Worm (Caenorhabditis elegans): ENCODE data around the gene flr-4.
A peak's percentile ranks its signal among the peaks of the same experiment; 100 is the strongest.

The flr-4 gene

ce11 chrX:15089123-15089522 is at the start of gene flr-4:
flr-4 (plus strand) TSS chrX:15089397.
- TF ChIP-seq bed-3 (GFP tag; optimal IDR thresholded peaks at IDR 0.05) (no peak), ces-1 (GFP tag; optimal IDR thresholded peaks at IDR 0.05) (no peak), flh-1 (GFP tag; optimal IDR thresholded peaks at IDR 0.05) (no peak), mls-2 (tag; optimal IDR thresholded peaks at IDR 0.05) (no peak), elt-3 (tag; optimal IDR thresholded peaks at IDR 0.05) (no peak), pha-4 (tag; optimal IDR thresholded peaks at IDR 0.05) (no peak), unc-120 (tag; optimal IDR thresholded peaks at IDR 0.05; ENCODE audit: poor library complexity, severe bottlenecking) (no peak), elt-1 (tag; optimal IDR thresholded peaks at IDR 0.05; ENCODE audit: borderline replicate concordance, insufficient read depth) (no peak), M03D4.4 (tag; optimal IDR thresholded peaks at IDR 0.05) (no peak), tbx-8 (GFP tag; optimal IDR thresholded peaks at IDR 0.05) (no peak), lin-13 (tag; optimal IDR thresholded peaks at IDR 0.05) (no peak), ceh-43 (GFP tag; optimal IDR thresholded peaks at IDR 0.05) (no peak), mab-5 (tag; optimal IDR thresholded peaks at IDR 0.05) (no peak), lsy-2 (tag; optimal IDR thresholded peaks at IDR 0.05) (no peak), mep-1 (tag; optimal IDR thresholded peaks at IDR 0.05) (no peak), sptf-1 (tag; optimal IDR thresholded peaks at IDR 0.05) (no peak), nhr-76 (tag; optimal IDR thresholded peaks at IDR 0.05) (no peak), nhr-12 (tag; optimal IDR thresholded peaks at IDR 0.05) (no peak)

ce11 chrX:15039696-15040212 is 49.4 kb upstream of the flr-4 start:
- no peak for TF ChIP-seq flh-1 (GFP tag; optimal IDR thresholded peaks at IDR 0.05)
- TF ChIP-seq zip-8 (tag; optimal IDR thresholded peaks at IDR 0.05): no peak
- TF ChIP-seq tbx-8 (GFP tag; optimal IDR thresholded peaks at IDR 0.05): no peak
- TF ChIP-seq ceh-83 (GFP tag; optimal IDR thresholded peaks at IDR 0.05): no peak
- no peak for TF ChIP-seq unc-39 (tag; optimal IDR thresholded peaks at IDR 0.05)

- TF ChIP-seq blmp-1 (tag; optimal IDR thresholded peaks at IDR 0.05) (no peak), mep-1 (tag; optimal IDR thresholded peaks at IDR 0.05) (peak; percentile 78), tbx-8 (GFP tag; optimal IDR thresholded peaks at IDR 0.05) (peak; percentile 22), nhr-12 (tag; optimal IDR thresholded peaks at IDR 0.05) (no peak), unc-62 (GFP tag; optimal IDR thresholded peaks at IDR 0.05) (peak; percentile 78), pha-4 (tag; optimal IDR thresholded peaks at IDR 0.05) (peak; percentile 92), nhr-237 (tag; optimal IDR thresholded peaks at IDR 0.05) (peak; percentile 77), elt-3 (tag; optimal IDR thresholded peaks at IDR 0.05) (peak; percentile 20), nhr-76 (tag; optimal IDR thresholded peaks at IDR 0.05) (no peak), bed-3 (GFP tag; optimal IDR thresholded peaks at IDR 0.05) (no peak), unc-120 (tag; optimal IDR thresholded peaks at IDR 0.05; ENCODE audit: poor library complexity, severe bottlenecking) (peak; percentile 12), ztf-11 (tag; optimal IDR thresholded peaks at IDR 0.05) (no peak), ceh-39 (tag; optimal IDR thresholded peaks at IDR 0.05) (peak; percentile 65), M03D4.4 (tag; optimal IDR thresholded peaks at IDR 0.05) (peak; percentile 19), drap-1 (GFP tag; optimal IDR thresholded peaks at IDR 0.05) (peak; percentile 74), sem-2 (GFP tag; optimal IDR thresholded peaks at IDR 0.05) (no peak), flh-1 (GFP tag; optimal IDR thresholded peaks at IDR 0.05) (no peak), nhr-28 (tag; optimal IDR thresholded peaks at IDR 0.05) (no peak), zip-8 (tag; optimal IDR thresholded peaks at IDR 0.05) (no peak), cnd-1 (tag; optimal IDR thresholded peaks at IDR 0.05) (peak; percentile 72), lsy-2 (tag; optimal IDR thresholded peaks at IDR 0.05) (peak; percentile 59), ces-1 (GFP tag; optimal IDR thresholded peaks at IDR 0.05) (no peak), mls-2 (tag; optimal IDR thresholded peaks at IDR 0.05) (peak; percentile 67), nhr-2 (tag; optimal IDR thresholded peaks at IDR 0.05) (peak; percentile 55), ceh-43 (GFP tag; optimal IDR thresholded peaks at IDR 0.05) (no peak), lin-32 (GFP tag; optimal IDR thresholded peaks at IDR 0.05) (no peak), snpc-4 (tag; optimal IDR thresholded peaks at IDR 0.05) (no peak), ham-2 (GFP tag; optimal IDR thresholded peaks at IDR 0.05) (peak; percentile 90), elt-1 (tag; optimal IDR thresholded peaks at IDR 0.05; ENCODE audit: borderline replicate concordance, insufficient read depth) (peak; percentile 28), mab-5 (tag; optimal IDR thresholded peaks at IDR 0.05) (no peak), unc-39 (tag; optimal IDR thresholded peaks at IDR 0.05) (peak; percentile 92), hlh-1 (tag; optimal IDR thresholded peaks at IDR 0.05) (peak; percentile 99), ceh-83 (GFP tag; optimal IDR thresholded peaks at IDR 0.05) (no peak), lin-13 (tag; optimal IDR thresholded peaks at IDR 0.05) (peak; percentile 89), sptf-1 (tag; optimal IDR thresholded peaks at IDR 0.05) (peak; percentile 77)
These were observed 48.6 kb upstream of the flr-4 start, which contains the start of gene C18B12.4 for ce11 chrX:15040552-15041080. C18B12.4 (minus strand) TSS chrX:15040602.

All from whole organism, mixed stage, embryonic.